Worm (Caenorhabditis elegans) whole organism, mixed stage, embryonic: ENCODE data around the gene ugt-4.

Experiments
- M03D4.4 ChIP-seq: sonication (generic microtip); optimal IDR thresholded peaks from 2 replicates; lab custom pipeline; 2017; ENCODE audit warnings: mild to moderate bottlenecking, missing genetic modification characterization, missing compliant biosample characterization
- blmp-1 ChIP-seq: fragments of 150-350 bp; optimal IDR thresholded peaks from 2 replicates; lab custom pipeline; 2014; ENCODE audit warnings: missing biosample characterization, missing genetic modification characterization
- ceh-39 ChIP-seq: fragments of 150-350 bp; optimal IDR thresholded peaks from 2 replicates; lab custom pipeline; 2014; ENCODE audit warnings: missing biosample characterization, missing genetic modification characterization
- ceh-83 ChIP-seq: fragments of 200-800 bp; sonication (Bioruptor generic); optimal IDR thresholded peaks from 2 replicates; lab custom pipeline; 2018; ENCODE audit warnings: mild to moderate bottlenecking, missing genetic modification characterization, missing compliant biosample characterization
- ces-1 ChIP-seq: fragments of 150-350 bp; optimal IDR thresholded peaks from 2 replicates; lab custom pipeline; 2014; ENCODE audit warnings: missing biosample characterization, missing genetic modification reagents, missing genetic modification characterization
- drap-1 ChIP-seq: fragments of 200-800 bp; sonication (Bioruptor generic); optimal IDR thresholded peaks from 3 replicates; lab custom pipeline; 2018; ENCODE audit warnings: mild to moderate bottlenecking, missing genetic modification characterization, missing compliant biosample characterization
- elt-1 ChIP-seq: sonication (generic microtip); optimal IDR thresholded peaks from 2 replicates; lab custom pipeline; 2017; ENCODE audit warnings: missing genetic modification characterization, mild to moderate bottlenecking, missing compliant biosample characterization, antibody characterized with exemption, moderate library complexity, borderline replicate concordance; ENCODE audit not compliant: insufficient read depth
- elt-3 ChIP-seq: fragments of 150-350 bp; optimal IDR thresholded peaks from 2 replicates; lab custom pipeline; 2014; ENCODE audit warnings: missing biosample characterization, missing genetic modification characterization
- flh-1 ChIP-seq: fragments of 200-800 bp; sonication (Bioruptor generic); optimal IDR thresholded peaks from 2 replicates; lab custom pipeline; 2018; ENCODE audit warnings: mild to moderate bottlenecking, missing genetic modification characterization, moderate library complexity, missing compliant biosample characterization
- ham-2 ChIP-seq: fragments of 200-800 bp; sonication (Bioruptor generic); optimal IDR thresholded peaks from 2 replicates; lab custom pipeline; 2018; ENCODE audit warnings: mild to moderate bottlenecking, missing genetic modification characterization, missing compliant biosample characterization
- hlh-1 ChIP-seq: fragments of 150-350 bp; optimal IDR thresholded peaks from 2 replicates; lab custom pipeline; 2014; ENCODE audit warnings: missing biosample characterization, missing genetic modification reagents, missing genetic modification characterization
- lin-13 ChIP-seq: fragments of 150-350 bp; optimal IDR thresholded peaks from 2 replicates; lab custom pipeline; 2014; ENCODE audit warnings: missing biosample characterization, missing genetic modification characterization
- lin-32 ChIP-seq: fragments of 200-800 bp; sonication (Bioruptor generic); optimal IDR thresholded peaks from 2 replicates; lab custom pipeline; 2018; ENCODE audit warnings: mild to moderate bottlenecking, missing genetic modification characterization, missing compliant biosample characterization
- lsy-2 ChIP-seq: fragments of 150-350 bp; optimal IDR thresholded peaks from 2 replicates; lab custom pipeline; 2014; ENCODE audit warnings: missing biosample characterization, missing genetic modification characterization
- mab-5 ChIP-seq: fragments of 150-350 bp; optimal IDR thresholded peaks from 2 replicates; lab custom pipeline; 2014; ENCODE audit warnings: missing biosample characterization, missing genetic modification characterization
- mep-1 ChIP-seq: fragments of 150-350 bp; optimal IDR thresholded peaks from 2 replicates; lab custom pipeline; 2017; ENCODE audit warnings: missing biosample characterization, missing genetic modification reagents, missing genetic modification characterization, inconsistent platforms
- mls-2 ChIP-seq: sonication (generic microtip); optimal IDR thresholded peaks from 2 replicates; lab custom pipeline; 2016; ENCODE audit warnings: mild to moderate bottlenecking, missing genetic modification characterization, moderate library complexity, missing compliant biosample characterization
- nhr-12 ChIP-seq: fragments of 150-350 bp; optimal IDR thresholded peaks from 2 replicates; lab custom pipeline; 2014; ENCODE audit warnings: missing biosample characterization, missing genetic modification characterization
- nhr-2 ChIP-seq: fragments of 150-350 bp; optimal IDR thresholded peaks from 2 replicates; lab custom pipeline; 2014; ENCODE audit warnings: missing biosample characterization, missing genetic modification characterization
- nhr-237 ChIP-seq: fragments of 150-350 bp; optimal IDR thresholded peaks from 2 replicates; lab custom pipeline; 2014; ENCODE audit warnings: missing biosample characterization, missing genetic modification characterization
- nhr-28 ChIP-seq: fragments of 150-350 bp; optimal IDR thresholded peaks from 2 replicates; lab custom pipeline; 2014; ENCODE audit warnings: missing biosample characterization, missing genetic modification characterization
- nhr-76 ChIP-seq: sonication (generic microtip); optimal IDR thresholded peaks from 2 replicates; lab custom pipeline; 2017; ENCODE audit warnings: missing biosample characterization, missing genetic modification characterization
- pha-4 ChIP-seq: fragments of 150-350 bp; optimal IDR thresholded peaks from 2 replicates; lab custom pipeline; 2018; ENCODE audit warnings: missing biosample characterization, missing genetic modification reagents, missing genetic modification characterization
- snpc-4 ChIP-seq: fragments of 150-350 bp; optimal IDR thresholded peaks from 2 replicates; lab custom pipeline; 2014; ENCODE audit warnings: missing biosample characterization, missing genetic modification characterization
- sptf-1 ChIP-seq: sonication (generic microtip); optimal IDR thresholded peaks from 2 replicates; lab custom pipeline; 2017; ENCODE audit warnings: mild to moderate bottlenecking, missing genetic modification characterization, moderate library complexity, missing compliant biosample characterization
- tbx-8 ChIP-seq: fragments of 200-800 bp; sonication (Bioruptor generic); optimal IDR thresholded peaks from 2 replicates; lab custom pipeline; 2018; ENCODE audit warnings: mild to moderate bottlenecking, missing genetic modification characterization, moderate library complexity, missing compliant biosample characterization
- unc-120 ChIP-seq: sonication (generic microtip); optimal IDR thresholded peaks from 2 replicates; lab custom pipeline; 2017; ENCODE audit warnings: missing genetic modification characterization, missing compliant biosample characterization; ENCODE audit not compliant: poor library complexity, severe bottlenecking
- unc-39 ChIP-seq: fragments of 150-350 bp; optimal IDR thresholded peaks from 2 replicates; lab custom pipeline; 2014; ENCODE audit warnings: missing biosample characterization, missing genetic modification characterization
- unc-62 ChIP-seq: fragments of 150-350 bp; optimal IDR thresholded peaks from 2 replicates; lab custom pipeline; 2014; ENCODE audit warnings: missing biosample characterization, missing genetic modification reagents, missing genetic modification characterization
- zip-8 ChIP-seq: fragments of 150-350 bp; optimal IDR thresholded peaks from 2 replicates; lab custom pipeline; 2014; ENCODE audit warnings: missing biosample characterization, missing genetic modification characterization

The ugt-4 gene

DNA sequence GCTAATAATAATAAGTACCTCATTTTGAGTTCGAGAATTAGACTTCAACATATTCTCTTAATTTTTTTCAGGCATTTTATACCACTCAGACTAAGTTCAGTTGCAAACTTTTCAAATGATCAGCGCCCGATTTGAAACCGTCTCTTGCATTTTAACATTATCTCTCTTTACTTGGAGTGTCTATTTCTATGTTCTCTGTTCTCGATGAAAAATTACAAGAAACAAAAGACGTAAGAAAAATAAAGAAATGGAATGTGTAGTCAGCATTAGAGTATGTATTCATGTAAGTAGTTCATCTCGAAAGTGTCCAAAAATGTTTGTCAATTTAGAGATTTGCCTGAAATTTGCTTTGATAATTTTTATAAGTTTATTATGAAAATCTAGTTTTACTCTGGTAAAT is 5.0 kb upstream of the ugt-4 start, which contains the start of gene ugt-3:
ugt-3 (minus strand) TSS at position 101 of the 400 bp plus-strand sequence.
- TF ChIP-seq lsy-2 (tag; lab: Kevin White, UChicago), result no peak
- no peak for TF ChIP-seq ham-2 (GFP tag; lab: Kevin White, UChicago)
- no peak for TF ChIP-seq sptf-1 (tag; lab: Kevin White, UChicago)
- no peak for TF ChIP-seq lin-13 (tag; lab: Kevin White, UChicago)
- TF ChIP-seq unc-120 (tag; lab: Kevin White, UChicago), result no peak
- TF ChIP-seq nhr-28 (tag; lab: Kevin White, UChicago), result no peak
- TF ChIP-seq ceh-39 (tag; lab: Kevin White, UChicago), result no peak
- no peak for TF ChIP-seq zip-8
- TF ChIP-seq elt-3, result no peak
- no peak for TF ChIP-seq ceh-83 (GFP tag; lab: Kevin White, UChicago)
- TF ChIP-seq nhr-237 (tag; lab: Kevin White, UChicago), result no peak
- no peak for TF ChIP-seq nhr-76 (tag; lab: Kevin White, UChicago)
- TF ChIP-seq nhr-12 (tag; lab: Kevin White, UChicago), result no peak
- no peak for TF ChIP-seq flh-1 (GFP tag; lab: Kevin White, UChicago)
- TF ChIP-seq mab-5 (tag; lab: Kevin White, UChicago), result no peak
- TF ChIP-seq snpc-4 (tag; lab: Kevin White, UChicago), result no peak
- TF ChIP-seq blmp-1 (tag; lab: Kevin White, UChicago), result no peak
- TF ChIP-seq, all 35 proteins: peak for 0

DNA sequence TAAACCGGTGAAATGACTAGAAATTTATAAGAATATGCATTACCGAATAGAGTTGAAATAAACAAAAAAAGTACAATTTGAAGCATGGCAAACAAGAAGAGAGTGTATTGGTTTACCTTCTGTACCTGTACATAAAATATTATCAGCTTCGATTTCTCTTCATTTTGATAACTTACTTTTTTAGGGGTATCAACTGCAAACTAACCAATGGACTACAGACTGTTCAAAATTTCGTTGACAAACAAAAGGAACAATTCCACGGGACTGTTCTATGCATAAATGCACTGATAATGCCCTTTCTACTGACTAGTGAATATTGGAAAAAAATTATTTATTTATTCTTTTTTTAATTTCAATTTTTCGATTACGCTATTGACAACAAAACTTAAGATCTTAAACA is 2.9 kb upstream of the ugt-4 start, which contains the start of gene ugt-6:
ugt-6 (minus strand) TSS at position 233 of the 400 bp plus-strand sequence.
- TF ChIP-seq elt-3 (no peak), M03D4.4 (tag; lab: Kevin White, UChicago) (no peak), unc-62 (GFP tag; lab: Kevin White, UChicago) (no peak), nhr-12 (tag; lab: Kevin White, UChicago) (no peak), tbx-8 (no peak), lin-13 (tag; lab: Kevin White, UChicago) (no peak), lsy-2 (tag; lab: Kevin White, UChicago) (no peak), drap-1 (GFP tag; lab: Kevin White, UChicago) (no peak), nhr-237 (tag; lab: Kevin White, UChicago) (no peak), sptf-1 (tag; lab: Kevin White, UChicago) (no peak)

DNA sequence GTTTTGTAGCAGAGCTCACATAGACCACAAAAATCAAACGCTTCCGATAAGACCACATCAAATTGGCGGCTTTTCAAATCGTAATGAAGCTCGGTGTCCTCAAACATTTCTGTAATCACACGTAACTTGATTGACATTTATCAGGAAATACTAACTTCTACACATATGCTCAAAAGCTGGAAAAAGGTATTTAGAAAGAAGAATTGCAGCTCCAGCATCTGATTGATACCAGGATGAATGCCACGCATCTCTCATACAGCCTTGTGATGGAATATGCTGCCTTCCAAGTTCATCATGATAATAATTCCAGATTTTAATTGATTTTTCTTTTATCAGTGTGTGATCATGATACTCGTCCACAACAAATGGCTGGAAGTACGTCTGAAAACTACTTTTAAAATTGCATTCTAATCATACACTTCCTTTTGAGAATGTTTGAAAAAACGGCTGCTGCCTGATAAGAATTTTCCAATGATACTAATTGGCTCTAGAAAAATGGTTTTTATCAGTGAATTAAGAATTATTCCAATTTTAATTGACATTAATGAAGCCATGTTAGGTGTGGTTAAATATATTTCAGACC is 1.9 kb upstream of the ugt-4 start:
- TF ChIP-seq unc-39 (tag; lab: Kevin White, UChicago) (no peak), nhr-237 (tag; lab: Kevin White, UChicago) (no peak), ham-2 (GFP tag; lab: Kevin White, UChicago) (no peak), mab-5 (tag; lab: Kevin White, UChicago) (no peak), nhr-2 (tag; lab: Kevin White, UChicago) (no peak), lsy-2 (tag; lab: Kevin White, UChicago) (no peak), elt-1 (tag; lab: Kevin White, UChicago) (no peak), blmp-1 (tag; lab: Kevin White, UChicago) (no peak), hlh-1 (tag; lab: Kevin White, UChicago) (no peak), lin-13 (tag; lab: Kevin White, UChicago) (no peak), nhr-76 (tag; lab: Kevin White, UChicago) (no peak), flh-1 (GFP tag; lab: Kevin White, UChicago) (no peak), sptf-1 (tag; lab: Kevin White, UChicago) (no peak), unc-62 (GFP tag; lab: Kevin White, UChicago) (no peak), ces-1 (no peak), lin-32 (GFP tag; lab: Kevin White, UChicago) (no peak), pha-4 (tag; lab: Kevin White, UChicago) (no peak)

DNA sequence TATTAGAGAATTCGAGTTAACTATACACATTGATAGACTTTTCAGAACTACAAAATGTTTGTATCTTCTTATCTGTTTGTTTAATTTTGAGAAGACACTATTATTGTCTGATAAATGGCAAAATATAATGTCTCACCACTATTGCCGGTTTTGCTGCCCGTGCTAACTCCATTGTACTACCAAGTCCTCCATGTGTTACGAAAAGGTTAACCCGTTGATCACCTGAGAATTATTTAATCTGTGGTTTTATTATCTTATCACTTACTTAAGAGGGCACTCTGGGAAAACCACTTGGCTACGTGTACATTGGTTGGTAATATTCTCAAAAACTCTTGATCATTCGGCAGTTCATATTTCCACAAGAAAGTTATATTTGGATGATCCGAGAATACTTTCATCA is 791 bp upstream of the ugt-4 start:
- TF ChIP-seq mep-1 (tag; lab: Kevin White, UChicago) (no peak), nhr-2 (tag; lab: Kevin White, UChicago) (no peak), elt-3 (no peak), tbx-8 (no peak), ceh-83 (GFP tag; lab: Kevin White, UChicago) (no peak), mls-2 (tag; lab: Kevin White, UChicago) (no peak), M03D4.4 (tag; lab: Kevin White, UChicago) (no peak), zip-8 (no peak)
- TF ChIP-seq, all 35 proteins: peak for 0
